Fruit fly (Drosophila melanogaster) whole organism, embryonic: Measurements from ENCODE around the gene Glys.
A peak's percentile ranks its signal among the peaks of the same experiment; 100 is the strongest.

Experiments used
- CG10979 ChIP-seq: fragments of 200-800 bp; sonication (Bioruptor generic); optimal IDR thresholded peaks from 2 replicates; lab custom pipeline; 2018; ENCODE audit warnings: missing biosample characterization, mild to moderate bottlenecking, missing genetic modification characterization, moderate library complexity
- CG14710 ChIP-seq: fragments of 200-800 bp; sonication (Bioruptor generic); optimal IDR thresholded peaks from 3 replicates; lab custom pipeline; 2019; ENCODE audit warnings: missing biosample characterization, mild to moderate bottlenecking, missing genetic modification characterization, moderate library complexity
- CG15073 ChIP-seq: fragments of 200-800 bp; sonication (Bioruptor generic); optimal IDR thresholded peaks from 2 replicates; lab custom pipeline; 2016; ENCODE audit warnings: missing biosample characterization, missing genetic modification characterization
- CG15269 ChIP-seq: fragments of 200-800 bp; sonication (Bioruptor generic); optimal IDR thresholded peaks from 2 replicates; lab custom pipeline; 2018; ENCODE audit warnings: missing biosample characterization, mild to moderate bottlenecking, missing genetic modification characterization, moderate library complexity
- CG15601 ChIP-seq: fragments of 200-800 bp; sonication (Bioruptor generic); optimal IDR thresholded peaks from 3 replicates; lab custom pipeline; 2019; ENCODE audit warnings: missing biosample characterization, mild to moderate bottlenecking, missing genetic modification characterization, moderate library complexity
- CG17359 ChIP-seq: fragments of 200-800 bp; sonication (Bioruptor generic); optimal IDR thresholded peaks from 3 replicates; lab custom pipeline; 2018; ENCODE audit warnings: missing biosample characterization, mild to moderate bottlenecking, missing genetic modification characterization, moderate library complexity
- CG17361 ChIP-seq: fragments of 200-800 bp; sonication (Bioruptor generic); IDR thresholded peaks from 3 replicates; pipeline ENCODE4 v1.3.6; 2022; ENCODE audit warnings: missing biosample characterization, missing genetic modification characterization
- CG17568 ChIP-seq: fragments of 200-800 bp; sonication (Bioruptor generic); optimal IDR thresholded peaks from 2 replicates; lab custom pipeline; 2018; ENCODE audit warnings: missing biosample characterization, mild to moderate bottlenecking, missing genetic modification characterization, moderate library complexity
- CG34224 ChIP-seq: fragments of 200-800 bp; sonication (Bioruptor generic); IDR thresholded peaks from 3 replicates; pipeline ENCODE4 v1.3.6; 2022; ENCODE audit warnings: missing biosample characterization, missing genetic modification characterization; ENCODE audit not compliant: partially characterized antibody
- CG6854 ChIP-seq: fragments of 200-800 bp; sonication (Bioruptor generic); optimal IDR thresholded peaks from 3 replicates; lab custom pipeline; 2017; ENCODE audit warnings: missing biosample characterization, mild to moderate bottlenecking, missing genetic modification characterization
- CG7987 ChIP-seq: fragments of 200-800 bp; sonication (Bioruptor generic); optimal IDR thresholded peaks from 2 replicates; lab custom pipeline; 2018; ENCODE audit warnings: missing biosample characterization, mild to moderate bottlenecking, missing genetic modification characterization, moderate library complexity
- CG8944 ChIP-seq: fragments of 200-800 bp; sonication (Bioruptor generic); optimal IDR thresholded peaks from 3 replicates; lab custom pipeline; 2016; ENCODE audit warnings: missing biosample characterization, missing genetic modification characterization
- CG9797 ChIP-seq: fragments of 200-800 bp; sonication (Bioruptor generic); optimal IDR thresholded peaks from 3 replicates; lab custom pipeline; 2018; ENCODE audit warnings: missing biosample characterization, mild to moderate bottlenecking, missing genetic modification characterization
- Chrac-16 ChIP-seq: fragments of 200-800 bp; sonication (Bioruptor generic); optimal IDR thresholded peaks from 3 replicates; lab custom pipeline; 2016; ENCODE audit warnings: missing biosample characterization, missing genetic modification characterization
- CoRest ChIP-seq: fragments of 200-800 bp; sonication (Bioruptor generic); optimal IDR thresholded peaks from 3 replicates; lab custom pipeline; 2018; ENCODE audit warnings: missing biosample characterization, mild to moderate bottlenecking, missing genetic modification characterization, moderate library complexity
- Dfd ChIP-seq, 2 experiments: fragments of >200 bp; optimal IDR thresholded peaks; 2 replicates each; lab custom pipeline; 2017; ENCODE audit warnings: missing biosample characterization in 2 of 2, missing genetic modification characterization in 2 of 2
- Dref ChIP-seq: fragments of 200-800 bp; sonication (Bioruptor generic); IDR thresholded peaks from 2 replicates; pipeline ENCODE4 v1.3.6; 2022; ENCODE audit warnings: missing biosample characterization, missing genetic modification characterization
- ERR ChIP-seq: fragments of 200-800 bp; sonication (Bioruptor generic); optimal IDR thresholded peaks from 2 replicates; lab custom pipeline; 2016; ENCODE audit warnings: missing biosample characterization, missing genetic modification characterization
- Eip74EF ChIP-seq, 2 experiments: fragments of 200-800 bp in 1 of 2; fragments of >200 bp in 1 of 2; sonication (Bioruptor generic) in 1 of 2; optimal IDR thresholded peaks; 2 replicates each; lab custom pipeline; 2017 to 2019; ENCODE audit warnings: missing biosample characterization in 2 of 2, missing genetic modification characterization in 2 of 2, mild to moderate bottlenecking in 1 of 2, moderate library complexity in 1 of 2
- Ets65A ChIP-seq: fragments of 200-800 bp; sonication (Bioruptor generic); peaks from one replicate; lab custom pipeline; 2016; ENCODE audit warnings: missing biosample characterization, missing genetic modification characterization
- Fer1 ChIP-seq: fragments of 200-800 bp; sonication (Bioruptor generic); optimal IDR thresholded peaks from 2 replicates; lab custom pipeline; 2017; ENCODE audit warnings: missing biosample characterization, mild to moderate bottlenecking, missing genetic modification characterization
- Fer2 ChIP-seq: fragments of 200-800 bp; sonication (Bioruptor generic); optimal IDR thresholded peaks from 2 replicates; lab custom pipeline; 2018; ENCODE audit warnings: missing biosample characterization, mild to moderate bottlenecking, missing genetic modification characterization, moderate library complexity
- GATAe ChIP-seq: fragments of 200-800 bp; sonication (Bioruptor generic); conservative IDR thresholded peaks from 2 replicates; pipeline ENCODE4 v1.3.6; 2022; ENCODE audit warnings: missing biosample characterization, missing genetic modification characterization
- HHEX ChIP-seq: fragments of 200-800 bp; sonication (Bioruptor generic); optimal IDR thresholded peaks from 3 replicates; lab custom pipeline; 2017; ENCODE audit warnings: missing biosample characterization, mild to moderate bottlenecking, missing genetic modification characterization, missing genetic modification reagents
- MTF-1 ChIP-seq: fragments of 200-800 bp; sonication (Bioruptor generic); optimal IDR thresholded peaks from 2 replicates; lab custom pipeline; 2018; ENCODE audit warnings: missing biosample characterization, mild to moderate bottlenecking, missing genetic modification characterization, borderline replicate concordance
- NFAT ChIP-seq: fragments of 200-800 bp; sonication (Bioruptor generic); IDR thresholded peaks from 2 replicates; pipeline ENCODE4 v1.3.6; 2022; ENCODE audit warnings: missing biosample characterization, missing genetic modification characterization
- Nf-YA ChIP-seq: fragments of 200-800 bp; sonication (Bioruptor generic); IDR thresholded peaks from 2 replicates; pipeline ENCODE4 v1.3.6; 2022; ENCODE audit warnings: missing biosample characterization, missing genetic modification characterization
- Nf-YB ChIP-seq: fragments of 200-800 bp; sonication (Bioruptor generic); optimal IDR thresholded peaks from 3 replicates; lab custom pipeline; 2019; ENCODE audit warnings: missing biosample characterization, mild to moderate bottlenecking, missing genetic modification characterization, moderate library complexity
- Oaz ChIP-seq: fragments of 200-800 bp; sonication (Bioruptor generic); IDR thresholded peaks from 2 replicates; pipeline ENCODE4 v1.3.6; 2022; ENCODE audit warnings: missing biosample characterization, missing genetic modification characterization
- Rfx ChIP-seq: fragments of 200-800 bp; sonication (Bioruptor generic); IDR thresholded peaks from 2 replicates; pipeline ENCODE4 v1.3.6; 2022; ENCODE audit warnings: missing biosample characterization, missing genetic modification characterization
- Scr ChIP-seq: fragments of 200-800 bp; sonication (Bioruptor generic); IDR thresholded peaks from 2 replicates; pipeline ENCODE4 v1.3.6; 2022; ENCODE audit warnings: missing biosample characterization, missing genetic modification characterization; ENCODE audit not compliant: partially characterized antibody
- Trl ChIP-seq, 3 experiments: fragments of >200 bp in 2 of 3; fragments of 200-800 bp in 1 of 3; sonication (Bioruptor generic) in 1 of 3; optimal IDR thresholded peaks; 2 replicates in 1 of 3; 3 replicates in 2 of 3; lab custom pipeline; 2016 to 2017; ENCODE audit warnings: missing biosample characterization in 1 of 3, missing genetic modification characterization in 1 of 3
- Vsx1 ChIP-seq: fragments of 200-800 bp; sonication (Bioruptor generic); optimal IDR thresholded peaks from 2 replicates; lab custom pipeline; 2017; ENCODE audit warnings: missing biosample characterization, mild to moderate bottlenecking, missing genetic modification characterization, missing genetic modification reagents
- az2 ChIP-seq: fragments of 200-800 bp; sonication (Bioruptor generic); optimal IDR thresholded peaks from 3 replicates; lab custom pipeline; 2016; ENCODE audit warnings: missing biosample characterization, missing genetic modification characterization
- bsh ChIP-seq, 2 experiments: fragments of 200-800 bp; sonication (Bioruptor generic); optimal IDR thresholded peaks; 2 replicates each; lab custom pipeline; 2017 to 2018; ENCODE audit warnings: mild to moderate bottlenecking in 2 of 2, missing biosample characterization in 2 of 2, missing genetic modification characterization in 2 of 2, moderate library complexity in 1 of 2
- chn ChIP-seq: fragments of 200-800 bp; sonication (Bioruptor generic); optimal IDR thresholded peaks from 2 replicates; lab custom pipeline; 2016; ENCODE audit warnings: missing biosample characterization, missing genetic modification characterization
- en ChIP-seq: fragments of 200-800 bp; sonication (Bioruptor generic); optimal IDR thresholded peaks from 2 replicates; lab custom pipeline; 2016; ENCODE audit warnings: missing biosample characterization, missing genetic modification characterization
- eve ChIP-seq, 2 experiments: fragments of >200 bp; optimal IDR thresholded peaks; 2 replicates each; lab custom pipeline; 2017; ENCODE audit warnings: missing biosample characterization in 2 of 2, missing genetic modification characterization in 2 of 2
- ewg ChIP-seq: fragments of 200-800 bp; sonication (Bioruptor generic); optimal IDR thresholded peaks from 3 replicates; lab custom pipeline; 2017; ENCODE audit warnings: mild to moderate bottlenecking, missing biosample characterization, missing genetic modification reagents, missing genetic modification characterization
- ind ChIP-seq: fragments of 200-800 bp; sonication (Bioruptor generic); optimal IDR thresholded peaks from 3 replicates; lab custom pipeline; 2016; ENCODE audit warnings: missing biosample characterization, missing genetic modification characterization
- jumu ChIP-seq: fragments of 200-800 bp; sonication (Bioruptor generic); optimal IDR thresholded peaks from 3 replicates; lab custom pipeline; 2016; ENCODE audit warnings: missing biosample characterization, missing genetic modification characterization
- luna ChIP-seq: fragments of 200-800 bp; sonication (Bioruptor generic); optimal IDR thresholded peaks from 2 replicates; lab custom pipeline; 2016; ENCODE audit warnings: missing biosample characterization, missing genetic modification characterization
- onecut ChIP-seq: fragments of 200-800 bp; sonication (Bioruptor generic); IDR thresholded peaks from 2 replicates; pipeline ENCODE4 v1.3.6; 2022; ENCODE audit warnings: missing biosample characterization, missing genetic modification characterization
- scrt ChIP-seq: fragments of 200-800 bp; sonication (Bioruptor generic); optimal IDR thresholded peaks from 2 replicates; lab custom pipeline; 2018; ENCODE audit warnings: missing biosample characterization, mild to moderate bottlenecking, missing genetic modification characterization, moderate library complexity
- sisA ChIP-seq: fragments of 200-800 bp; sonication (Bioruptor generic); IDR thresholded peaks from 2 replicates; pipeline ENCODE4 v1.3.6; 2022; ENCODE audit warnings: missing biosample characterization, missing genetic modification characterization
- sqz ChIP-seq: fragments of 200-800 bp; sonication (Bioruptor generic); optimal IDR thresholded peaks from 3 replicates; lab custom pipeline; 2018; ENCODE audit warnings: missing biosample characterization, mild to moderate bottlenecking, missing genetic modification characterization
- stwl ChIP-seq: fragments of 200-800 bp; sonication (Bioruptor generic); optimal IDR thresholded peaks from 3 replicates; lab custom pipeline; 2018; ENCODE audit warnings: missing biosample characterization, mild to moderate bottlenecking, missing genetic modification characterization, moderate library complexity
- toy ChIP-seq: fragments of 200-800 bp; sonication (Bioruptor generic); IDR thresholded peaks from 2 replicates; pipeline ENCODE4 v1.3.6; 2022; ENCODE audit warnings: missing biosample characterization, missing genetic modification characterization
- ttk ChIP-seq: fragments of 200-800 bp; sonication (Bioruptor generic); IDR thresholded peaks from 2 replicates; pipeline ENCODE4 v2.1.2; 2022; ENCODE audit warnings: missing biosample characterization, missing genetic modification characterization

Gene Glys

dm6 chr3R:15149772-15150512, 2.6 kb upstream of the Glys start, which contains the start of gene Gyc88E (continued):
- no peak for TF ChIP-seq Nf-YA (GFP tag; lab: Robert Waterston, UW)
- TF ChIP-seq ERR (GFP tag; lab: Kevin White, UChicago): no peak
- no peak for TF ChIP-seq CG10979 (tag; lab: Kevin White, UChicago)
- peak; percentile 10 for TF ChIP-seq sqz (GFP tag; lab: Kevin White, UChicago)
- no peak for TF ChIP-seq Scr (GFP tag; lab: Robert Waterston, UW)
- TF ChIP-seq luna (GFP tag; lab: Kevin White, UChicago): no peak
- no peak for TF ChIP-seq Fer2
- TF ChIP-seq ttk (GFP tag; lab: Robert Waterston, UW): peak; percentile 43; the same call in 1 of the 2 replicates
- no peak for TF ChIP-seq CG9797
- TF ChIP-seq ind (GFP tag; lab: Kevin White, UChicago): peak; percentile 33
- TF ChIP-seq Eip74EF (GFP tag; optimal IDR thresholded peaks at IDR 0.05; lab: Kevin White, UChicago): no peak
- no peak for TF ChIP-seq CG14710 (tag; lab: Kevin White, UChicago)
- TF ChIP-seq eve (GFP tag; optimal IDR thresholded peaks at IDR 0.05; lab: Kevin White, UChicago): no peak
- no peak for TF ChIP-seq Fer1
- no peak for TF ChIP-seq CG17359
- TF ChIP-seq Oaz (GFP tag; lab: Robert Waterston, UW): no peak
- no peak for TF ChIP-seq CG15601 (tag; lab: Kevin White, UChicago)
- TF ChIP-seq NFAT (GFP tag; lab: Robert Waterston, UW): no peak
- no peak for TF ChIP-seq MTF-1 (GFP tag; lab: Kevin White, UChicago)
- no peak for TF ChIP-seq bsh (GFP tag; optimal IDR thresholded peaks at IDR 0.05; lab: Kevin White, UChicago)
- no peak for TF ChIP-seq stwl (tag; lab: Kevin White, UChicago)
- TF ChIP-seq az2: no peak
- TF ChIP-seq en: no peak
- no peak for TF ChIP-seq CG15073
- no peak for TF ChIP-seq Trl (optimal IDR thresholded peaks at IDR 0.05; lab: Kevin White, UChicago)
- TF ChIP-seq Trl (GFP tag; optimal IDR thresholded peaks at IDR 0.05; lab: Kevin White, UChicago): no peak
- no peak for TF ChIP-seq onecut (GFP tag; lab: Robert Waterston, UW)
- no peak for TF ChIP-seq GATAe
- no peak for TF ChIP-seq jumu (GFP tag; lab: Kevin White, UChicago)
- no peak for TF ChIP-seq Vsx1 (GFP tag; lab: Kevin White, UChicago)
- TF ChIP-seq scrt (GFP tag; lab: Kevin White, UChicago): peak; percentile 52
- TF ChIP-seq CG6854: no peak
- peak; percentile 69 for TF ChIP-seq Rfx
- no peak for TF ChIP-seq chn (GFP tag; lab: Kevin White, UChicago)
- no peak for TF ChIP-seq CG7987 (GFP tag; lab: Kevin White, UChicago)
- TF ChIP-seq CG34224: no peak
- no peak for TF ChIP-seq Nf-YB (GFP tag; lab: Kevin White, UChicago)
- TF ChIP-seq CG17568: no peak
- no peak for TF ChIP-seq CoRest (tag; lab: Kevin White, UChicago)
- TF ChIP-seq Chrac-16: no peak
- no peak for TF ChIP-seq HHEX (GFP tag; lab: Kevin White, UChicago)
- no peak for TF ChIP-seq CG15269 (tag; lab: Kevin White, UChicago)
- no peak for TF ChIP-seq Ets65A (GFP tag; lab: Kevin White, UChicago)
- TF ChIP-seq CG17361 (GFP tag; lab: Robert Waterston, UW): no peak
- TF ChIP-seq ewg (GFP tag; lab: Kevin White, UChicago): peak; percentile 69
- TF ChIP-seq Dref (GFP tag; lab: Robert Waterston, UW): no peak
- TF ChIP-seq toy (GFP tag; lab: Robert Waterston, UW): no peak
- 0 out of 2 replicates have a peak, but pooled peaks have one; percentile 15 for TF ChIP-seq sisA (GFP tag; lab: Robert Waterston, UW)
- no peak for TF ChIP-seq Dfd (GFP tag; optimal IDR thresholded peaks at IDR 0.05; lab: Kevin White, UChicago)
- TF ChIP-seq CG8944 (GFP tag; lab: Kevin White, UChicago): no peak
